Worm (Caenorhabditis elegans): ENCODE measurements around the gene Y56A3A.31.

DNA sequence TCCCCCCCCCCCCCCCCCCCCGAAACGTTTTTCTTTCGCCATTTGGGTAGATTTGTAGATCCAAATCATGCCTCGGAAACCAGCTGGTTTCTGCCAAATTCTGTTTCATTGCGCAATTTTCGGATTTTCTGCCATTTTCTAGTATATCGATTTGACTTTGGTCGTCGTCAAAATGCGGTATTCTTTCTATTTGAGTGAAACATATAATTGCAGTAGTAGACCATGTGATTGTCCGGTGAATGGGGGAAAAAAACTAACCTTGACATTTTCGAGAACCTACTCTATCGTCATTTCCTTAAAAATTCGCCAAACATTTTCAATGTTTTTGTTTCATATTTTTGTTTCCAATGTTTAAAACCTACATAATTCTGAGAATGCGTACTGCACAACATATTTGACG lies 41.3 kb downstream of the Y56A3A.31 start:
- TF ChIP-seq fax-1 (tag; optimal IDR thresholded peaks at IDR 0.05) (no peak), F13H6.1 (tag; optimal IDR thresholded peaks at IDR 0.05) (no peak), ets-4 (tag; optimal IDR thresholded peaks at IDR 0.05) (no peak), ama-1 (optimal IDR thresholded peaks at IDR 0.05) (no peak), nhr-11 (tag; optimal IDR thresholded peaks at IDR 0.05) (no peak), unc-55 (GFP tag; optimal IDR thresholded peaks at IDR 0.05) (no peak), unc-3 (GFP tag; conservative IDR thresholded peaks at IDR 0.05) (no peak), unc-3 (tag; optimal IDR thresholded peaks at IDR 0.05) (no peak)

Data from whole organism, late embryonic.